Worm (Caenorhabditis elegans) whole organism, L3 larva: ENCODE measurements around the gene pigc-1.

ENCODE experiments used
- ZK546.5 ChIP-seq: sonication (generic microtip); optimal IDR thresholded peaks from 2 replicates; lab custom pipeline; 2017; ENCODE audit warnings: missing biosample characterization, missing genetic modification characterization
- ama-1 ChIP-seq: fragments of 150-350 bp; optimal IDR thresholded peaks from 2 replicates; lab custom pipeline; 2018
- ceh-9 ChIP-seq: sonication (generic microtip); optimal IDR thresholded peaks from 2 replicates; lab custom pipeline; 2018; ENCODE audit warnings: missing biosample characterization, missing genetic modification characterization
- egl-27 ChIP-seq: sonication (generic microtip); optimal IDR thresholded peaks from 4 replicates; lab custom pipeline; 2017; ENCODE audit warnings: missing biosample characterization, missing genetic modification reagents, missing genetic modification characterization
- fos-1 ChIP-seq: fragments of 150-350 bp; optimal IDR thresholded peaks from 2 replicates; lab custom pipeline; 2014; ENCODE audit warnings: missing biosample characterization, missing genetic modification characterization
- lin-15B ChIP-seq: fragments of 150-350 bp; optimal IDR thresholded peaks from 2 replicates; lab custom pipeline; 2014; ENCODE audit warnings: missing biosample characterization, missing genetic modification characterization
- mdl-1 ChIP-seq: fragments of 150-350 bp; optimal IDR thresholded peaks from 2 replicates; lab custom pipeline; 2014; ENCODE audit warnings: missing biosample characterization, missing genetic modification characterization
- nhr-11 ChIP-seq: fragments of 150-350 bp; optimal IDR thresholded peaks from 2 replicates; lab custom pipeline; 2014; ENCODE audit warnings: missing biosample characterization, missing genetic modification characterization
- nhr-12 ChIP-seq: fragments of 150-350 bp; optimal IDR thresholded peaks from 2 replicates; lab custom pipeline; 2014; ENCODE audit warnings: missing biosample characterization, missing genetic modification characterization
- pqm-1 ChIP-seq: fragments of 150-350 bp; optimal IDR thresholded peaks from 2 replicates; lab custom pipeline; 2017; ENCODE audit warnings: missing biosample characterization, missing genetic modification characterization, inconsistent platforms
- skn-1 ChIP-seq: fragments of 150-350 bp; optimal IDR thresholded peaks from 2 replicates; lab custom pipeline; 2014; ENCODE audit warnings: missing biosample characterization, missing genetic modification characterization
- ztf-11 ChIP-seq: fragments of 150-350 bp; optimal IDR thresholded peaks from 2 replicates; lab custom pipeline; 2014; ENCODE audit warnings: missing biosample characterization, missing genetic modification characterization
- ztf-4 ChIP-seq: fragments of 150-350 bp; optimal IDR thresholded peaks from 2 replicates; lab custom pipeline; 2014; ENCODE audit warnings: missing biosample characterization, missing genetic modification characterization

ce11 chrIV:9376550-9376949 is 33.6 kb upstream of the pigc-1 start:
- TF ChIP-seq lin-15B (tag; lab: Kevin White, UChicago) (no peak), fos-1 (tag; lab: Kevin White, UChicago) (no peak), ceh-9 (tag; lab: Kevin White, UChicago) (no peak), nhr-12 (no peak), ama-1 (lab: Kevin White, UChicago) (no peak), ztf-11 (no peak), egl-27 (tag; lab: Kevin White, UChicago) (no peak), pqm-1 (tag; lab: Kevin White, UChicago) (no peak), nhr-11 (tag; lab: Kevin White, UChicago) (no peak), mdl-1 (tag; lab: Kevin White, UChicago) (no peak), ZK546.5 (tag; lab: Kevin White, UChicago) (no peak), skn-1 (tag; lab: Kevin White, UChicago) (no peak), ztf-4 (tag; lab: Kevin White, UChicago) (no peak)
